Worm (Caenorhabditis elegans) whole organism, early embryonic: ENCODE measurements around the gene H38K22.6.
A peak's percentile ranks its signal among the peaks of the same experiment; 100 is the strongest.
"Not testable (repeated sequence)": the region's sequence is repeated elsewhere in the genome, so short reads cannot be mapped to it uniquely, and the experiment has no call there.

ENCODE experiments used
- ama-1 ChIP-seq: fragments of 150-350 bp; optimal IDR thresholded peaks from 2 replicates; lab custom pipeline; 2014
- ceh-36 ChIP-seq: sonication (generic microtip); optimal IDR thresholded peaks from 2 replicates; lab custom pipeline; 2016; ENCODE audit warnings: missing genetic modification characterization, inconsistent platforms, missing compliant biosample characterization

ce11 chrIII:4369381-4369809, 49.2 kb downstream of the H38K22.6 start:
- not testable (repeated sequence) for TF ChIP-seq ama-1
- peak; percentile 23 for TF ChIP-seq ceh-36 (tag; lab: Kevin White, UChicago)
